Fruit fly (Drosophila melanogaster): ENCODE results near the gene Npc2c.

Npc2c gene

dm6 chr3R:10082549-10083075 lies 22.6 kb downstream of the Npc2c start:
- TF ChIP-seq psq (optimal IDR thresholded peaks at IDR 0.05), result no peak
- TF ChIP-seq CG8478 (optimal IDR thresholded peaks at IDR 0.05), result no peak
- TF ChIP-seq pan (optimal IDR thresholded peaks at IDR 0.05), result no peak
- no peak for TF ChIP-seq usp (GFP tag; optimal IDR thresholded peaks at IDR 0.05)
- no peak for TF ChIP-seq EcR (GFP tag; optimal IDR thresholded peaks at IDR 0.05)
- no peak for TF ChIP-seq Dll (optimal IDR thresholded peaks at IDR 0.05)

DNA sequence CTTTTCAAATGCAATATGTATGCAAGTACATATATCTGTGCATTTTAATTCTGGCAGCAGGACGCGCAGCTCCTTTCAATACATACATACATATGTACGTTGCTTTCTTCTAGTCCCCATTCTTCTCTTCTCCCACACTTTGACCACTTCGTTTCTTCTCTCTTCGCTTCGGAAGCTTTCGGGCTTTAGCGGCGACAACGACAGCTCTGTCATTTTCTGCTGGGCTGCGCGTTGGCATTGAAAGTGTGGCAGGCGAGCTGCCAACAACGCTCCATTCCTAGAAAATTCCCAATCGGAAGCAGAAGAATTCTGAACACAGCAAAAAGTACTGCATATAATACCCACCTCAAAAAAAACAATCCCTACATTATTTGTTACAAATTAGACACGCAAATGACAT lies 23.0 kb downstream of the Npc2c start:
- TF ChIP-seq pan (optimal IDR thresholded peaks at IDR 0.05) (no peak), usp (GFP tag; optimal IDR thresholded peaks at IDR 0.05) (no peak), CG8478 (optimal IDR thresholded peaks at IDR 0.05) (no peak), psq (optimal IDR thresholded peaks at IDR 0.05) (no peak), Dll (optimal IDR thresholded peaks at IDR 0.05) (no peak), EcR (GFP tag; optimal IDR thresholded peaks at IDR 0.05) (no peak)

dm6 chr3R:10084179-10084647 lies 24.2 kb downstream of the Npc2c start:
- TF ChIP-seq CG8478 (optimal IDR thresholded peaks at IDR 0.05) (no peak), usp (GFP tag; optimal IDR thresholded peaks at IDR 0.05) (no peak)

dm6 chr3R:10084914-10085313 lies 24.9 kb downstream of the Npc2c start:
- TF ChIP-seq Dll (optimal IDR thresholded peaks at IDR 0.05), result no peak
- no peak for TF ChIP-seq CG8478 (optimal IDR thresholded peaks at IDR 0.05)
- no peak for TF ChIP-seq usp (GFP tag; optimal IDR thresholded peaks at IDR 0.05)
- TF ChIP-seq psq (optimal IDR thresholded peaks at IDR 0.05), result no peak
- TF ChIP-seq EcR (GFP tag; optimal IDR thresholded peaks at IDR 0.05), result no peak
- TF ChIP-seq pan (optimal IDR thresholded peaks at IDR 0.05), result no peak

DNA sequence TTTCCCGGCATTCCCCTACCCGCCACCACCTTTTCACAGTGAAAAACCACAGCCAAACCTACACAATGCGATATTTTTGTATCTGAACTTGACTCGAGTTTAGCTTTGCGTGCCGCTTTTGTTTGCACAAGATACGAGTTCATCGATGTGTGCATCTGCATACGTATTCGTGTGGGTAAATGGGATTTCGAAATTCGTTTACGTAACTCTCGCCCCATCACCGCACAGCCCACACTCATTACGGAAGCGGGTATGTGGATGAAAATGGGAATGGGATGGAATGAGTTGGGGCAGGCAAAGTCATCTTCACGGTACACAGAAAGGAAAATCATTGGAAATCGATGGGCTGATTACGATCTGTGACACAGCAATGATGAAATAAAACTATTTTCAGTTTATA lies 26.2 kb downstream of the Npc2c start:
- TF ChIP-seq psq (optimal IDR thresholded peaks at IDR 0.05), result no peak

DNA sequence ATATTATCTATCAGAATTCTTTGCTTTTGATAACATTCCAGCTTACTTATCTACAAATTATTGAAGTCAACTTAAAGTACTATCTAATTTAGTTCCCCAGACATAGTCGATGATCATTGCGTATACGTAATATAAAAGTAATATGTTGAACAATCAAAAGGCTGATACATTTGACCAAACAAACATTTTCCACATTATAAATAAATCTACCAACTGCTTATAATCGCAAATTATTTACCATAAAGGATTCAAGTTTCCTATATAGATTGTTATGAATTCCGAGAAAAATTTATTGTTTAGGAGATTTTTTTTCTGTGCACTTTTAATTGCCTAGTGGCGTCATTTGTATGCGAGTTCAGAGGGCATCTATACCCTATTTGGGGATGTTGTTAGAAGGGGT lies 26.6 kb downstream of the Npc2c start:
- TF ChIP-seq CG8478 (optimal IDR thresholded peaks at IDR 0.05), result no peak
- no peak for TF ChIP-seq usp (GFP tag; optimal IDR thresholded peaks at IDR 0.05)
- no peak for TF ChIP-seq EcR (GFP tag; optimal IDR thresholded peaks at IDR 0.05)
- no peak for TF ChIP-seq psq (optimal IDR thresholded peaks at IDR 0.05)
- TF ChIP-seq pan (optimal IDR thresholded peaks at IDR 0.05), result no peak
- TF ChIP-seq Dll (optimal IDR thresholded peaks at IDR 0.05), result no peak

DNA sequence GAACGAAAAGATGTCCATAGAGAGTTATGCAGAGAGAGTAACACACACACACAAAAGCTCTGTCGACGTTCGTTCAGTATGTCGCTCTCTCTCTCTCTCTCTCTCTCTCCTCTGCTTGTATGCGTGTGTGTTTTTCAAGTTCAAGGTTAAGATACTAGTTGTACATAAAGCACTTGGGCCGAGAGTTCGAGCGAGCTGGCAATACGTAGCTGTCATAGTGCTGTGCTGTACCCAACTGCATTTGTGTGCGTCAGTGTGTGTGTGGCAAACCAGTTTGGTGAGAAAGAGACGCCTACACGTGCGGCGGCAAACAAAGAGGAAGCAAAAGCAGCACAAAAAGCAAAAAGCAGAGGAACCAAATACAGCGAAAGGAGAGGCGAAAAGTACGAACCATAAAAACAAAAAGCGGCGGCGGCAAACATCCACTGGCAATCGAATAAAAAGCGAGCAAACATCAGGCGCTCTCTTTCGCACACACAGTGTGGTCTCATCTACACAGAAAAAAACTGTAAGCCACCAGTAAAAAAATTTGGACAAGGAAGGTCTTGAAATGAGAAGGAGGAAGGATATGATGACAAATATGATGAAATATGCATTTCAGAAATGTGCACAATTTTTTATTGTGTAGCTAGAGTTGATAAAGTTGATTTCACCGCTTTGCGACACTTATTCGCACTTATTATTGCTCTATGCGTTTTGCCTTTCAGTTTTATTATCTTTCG lies 27.3 kb downstream of the Npc2c start:
- TF ChIP-seq CG8478 (optimal IDR thresholded peaks at IDR 0.05) (peak; percentile 41), psq (optimal IDR thresholded peaks at IDR 0.05) (no peak), usp (GFP tag; optimal IDR thresholded peaks at IDR 0.05) (no peak), Dll (optimal IDR thresholded peaks at IDR 0.05) (peak; percentile 37), EcR (GFP tag; optimal IDR thresholded peaks at IDR 0.05) (no peak), pan (optimal IDR thresholded peaks at IDR 0.05) (no peak)

- TF ChIP-seq usp (GFP tag; optimal IDR thresholded peaks at IDR 0.05), result no peak
- TF ChIP-seq Dll (optimal IDR thresholded peaks at IDR 0.05), result peak; percentile 94
- no peak for TF ChIP-seq psq (optimal IDR thresholded peaks at IDR 0.05)
- no peak for TF ChIP-seq EcR (GFP tag; optimal IDR thresholded peaks at IDR 0.05)
- peak; percentile 62 for TF ChIP-seq CG8478 (optimal IDR thresholded peaks at IDR 0.05)
- no peak for TF ChIP-seq pan (optimal IDR thresholded peaks at IDR 0.05)
Measured at dm6 chr3R:10089171-10089664, 29.2 kb downstream of the Npc2c start.

dm6 chr3R:10090906-10091305 lies 30.9 kb downstream of the Npc2c start:
- TF ChIP-seq psq (optimal IDR thresholded peaks at IDR 0.05) (no peak), pan (optimal IDR thresholded peaks at IDR 0.05) (no peak), Dll (optimal IDR thresholded peaks at IDR 0.05) (no peak), EcR (GFP tag; optimal IDR thresholded peaks at IDR 0.05) (no peak), CG8478 (optimal IDR thresholded peaks at IDR 0.05) (no peak), usp (GFP tag; optimal IDR thresholded peaks at IDR 0.05) (no peak)

DNA sequence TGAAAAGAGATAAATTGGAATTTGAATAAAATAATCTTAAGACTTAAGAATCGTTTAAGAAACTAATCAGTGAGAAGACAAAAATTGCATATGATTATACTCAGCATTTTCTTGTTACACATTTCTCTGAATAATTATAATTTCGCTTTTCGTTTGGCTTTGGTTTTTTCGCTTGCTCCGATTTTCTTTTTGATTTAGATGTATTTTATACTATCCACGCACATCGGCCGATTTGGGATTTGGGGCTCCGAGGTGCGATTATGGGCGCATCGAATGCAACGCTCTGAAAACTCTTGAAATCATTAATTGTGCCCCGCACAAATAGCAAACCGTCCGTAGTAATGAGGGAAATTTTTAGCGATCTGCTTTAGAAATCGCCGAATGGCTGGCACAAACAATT lies 31.5 kb downstream of the Npc2c start:
- TF ChIP-seq usp (GFP tag; optimal IDR thresholded peaks at IDR 0.05) (no peak), pan (optimal IDR thresholded peaks at IDR 0.05) (no peak), psq (optimal IDR thresholded peaks at IDR 0.05) (no peak), CG8478 (optimal IDR thresholded peaks at IDR 0.05) (no peak)

DNA sequence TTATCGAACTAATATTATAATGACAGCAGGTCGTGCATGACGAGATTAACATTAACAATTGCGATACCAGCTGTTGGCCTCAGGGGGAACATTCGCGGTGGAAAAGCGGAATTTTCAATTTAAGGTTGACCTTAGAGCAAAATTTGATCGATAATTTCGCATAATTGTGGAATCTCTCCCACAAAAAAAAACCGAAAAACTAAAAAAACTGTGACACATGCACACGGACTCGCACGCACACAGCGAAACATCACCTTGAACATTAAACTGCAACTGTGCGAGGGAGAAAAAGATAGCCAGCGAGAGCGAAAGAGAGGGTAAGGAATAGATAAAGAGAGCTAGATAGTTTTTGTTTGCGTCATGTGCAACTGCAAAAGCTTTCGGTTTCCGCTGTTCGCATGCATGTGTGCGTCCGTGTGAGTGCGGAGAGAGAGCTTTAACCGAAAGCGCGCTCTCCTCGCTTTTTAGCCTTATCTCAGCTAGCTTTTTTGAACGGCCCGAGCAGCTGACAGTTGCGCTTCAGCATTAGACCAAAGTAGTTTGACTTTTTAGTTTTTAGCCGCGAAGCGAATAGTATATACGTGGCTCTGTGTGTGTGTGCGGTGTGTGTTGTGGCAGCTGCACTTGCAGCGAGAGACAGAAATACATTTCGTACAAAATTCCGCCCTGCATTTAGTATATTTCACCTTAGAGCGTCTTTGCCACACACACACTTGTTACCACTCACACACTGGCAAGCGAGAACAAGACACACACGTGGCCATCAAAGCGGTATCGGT lies 33.4 kb downstream of the Npc2c start:
- TF ChIP-seq CG8478 (optimal IDR thresholded peaks at IDR 0.05), result no peak
- no peak for TF ChIP-seq Dll (optimal IDR thresholded peaks at IDR 0.05)
- no peak for TF ChIP-seq pan (optimal IDR thresholded peaks at IDR 0.05)

- TF ChIP-seq pan (optimal IDR thresholded peaks at IDR 0.05) (no peak), CG8478 (optimal IDR thresholded peaks at IDR 0.05) (no peak), psq (optimal IDR thresholded peaks at IDR 0.05) (no peak), usp (GFP tag; optimal IDR thresholded peaks at IDR 0.05) (no peak), EcR (GFP tag; optimal IDR thresholded peaks at IDR 0.05) (no peak), Dll (optimal IDR thresholded peaks at IDR 0.05) (no peak)
Measured at dm6 chr3R:10095052-10095451, 35.0 kb downstream of the Npc2c start.
